Worm (Caenorhabditis elegans) whole organism, young adult: ENCODE measurements around the gene srr-1.

Source experiments
- B0261.1 ChIP-seq: sonication (generic microtip); optimal IDR thresholded peaks from 2 replicates; lab custom pipeline; 2016; ENCODE audit warnings: mild to moderate bottlenecking, missing genetic modification characterization, moderate library complexity, missing compliant biosample characterization
- C17E4.6 ChIP-seq: fragments of 200-800 bp; sonication (Bioruptor generic); IDR thresholded peaks from 2 replicates; pipeline ENCODE4 v1.3.6; 2022; ENCODE audit warnings: missing genetic modification reagents, missing genetic modification characterization, missing compliant biosample characterization
- akir-1 ChIP-seq: fragments of 200-800 bp; sonication (Bioruptor generic); optimal IDR thresholded peaks from 2 replicates; lab custom pipeline; 2018; ENCODE audit warnings: mild to moderate bottlenecking, missing genetic modification characterization, moderate library complexity, missing compliant biosample characterization
- ama-1 ChIP-seq, 3 experiments: fragments of 150-350 bp in 1 of 3; sonication (generic microtip) in 2 of 3; optimal IDR thresholded peaks; 2 replicates each; lab custom pipeline; 2014 to 2018; ENCODE audit warnings: missing biosample characterization in 2 of 3, missing genetic modification characterization in 2 of 3, missing genetic modification reagents in 2 of 3
- ceh-91 ChIP-seq: fragments of 200-800 bp; sonication (Bioruptor generic); IDR thresholded peaks from 2 replicates; pipeline ENCODE4 v1.3.6; 2022; ENCODE audit warnings: missing genetic modification reagents, missing genetic modification characterization, missing compliant biosample characterization
- let-607 ChIP-seq, 2 experiments: fragments of 200-800 bp in 1 of 2; sonication (Bioruptor generic) in 1 of 2; sonication (generic microtip) in 1 of 2; optimal IDR thresholded peaks; 2 replicates each; lab custom pipeline; 2016 to 2018; ENCODE audit warnings: mild to moderate bottlenecking in 2 of 2, missing compliant biosample characterization in 2 of 2, missing genetic modification characterization in 2 of 2, moderate library complexity in 2 of 2, missing genotype in 1 of 2
- lir-1 ChIP-seq: fragments of 200-800 bp; sonication (Bioruptor generic); conservative IDR thresholded peaks from 2 replicates; pipeline ENCODE4 v1.3.6; 2022; ENCODE audit warnings: missing genetic modification reagents, missing genetic modification characterization, missing compliant biosample characterization
- sea-2 ChIP-seq: fragments of 200-800 bp; sonication (Bioruptor generic); IDR thresholded peaks from 2 replicates; pipeline ENCODE4 v1.3.6; 2022; ENCODE audit warnings: missing genetic modification characterization, missing compliant biosample characterization
- unc-130 ChIP-seq: sonication (generic microtip); optimal IDR thresholded peaks from 2 replicates; lab custom pipeline; 2016; ENCODE audit warnings: missing genetic modification reagents, missing genetic modification characterization, missing compliant biosample characterization

DNA sequence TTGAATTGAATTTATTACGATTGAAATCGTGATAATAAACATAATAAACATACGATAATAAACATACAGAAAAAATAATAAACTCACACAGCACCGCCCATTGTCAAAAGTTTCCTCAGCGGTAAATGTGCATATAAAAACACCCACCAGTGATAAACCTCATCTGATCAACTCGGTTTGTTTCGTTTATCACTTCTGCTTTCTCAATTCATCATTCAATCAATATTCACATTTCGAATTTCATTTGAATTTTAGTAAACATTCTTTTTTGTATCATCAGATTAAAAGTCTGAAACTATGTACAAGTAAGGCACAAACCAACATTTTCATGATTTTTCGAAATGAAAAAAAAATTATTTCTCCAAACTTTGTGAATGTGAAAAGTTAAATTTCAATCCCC, 40.4 kb downstream of the srr-1 start, which contains the start of gene try-10:
- TF ChIP-seq sea-2 (GFP tag; lab: Robert Waterston, UW) (no peak), B0261.1 (no peak), unc-130 (GFP tag; lab: Kevin White, UChicago) (no peak), akir-1 (GFP tag; lab: Kevin White, UChicago) (no peak), C17E4.6 (GFP tag; lab: Robert Waterston, UW) (no peak), lir-1 (GFP tag; lab: Robert Waterston, UW) (no peak), ceh-91 (GFP tag; lab: Robert Waterston, UW) (no peak), let-607 (tag; optimal IDR thresholded peaks at IDR 0.05; lab: Kevin White, UChicago) (no peak), ama-1 (optimal IDR thresholded peaks at IDR 0.05; lab: Kevin White, UChicago) (no peak), ama-1 (GFP tag; optimal IDR thresholded peaks at IDR 0.05; lab: Kevin White, UChicago) (no peak)
